Fruit fly (Drosophila melanogaster) whole organism, embryonic: ENCODE measurements around the gene Bmcp.

Experiments used
- B-H2 ChIP-seq: fragments of 200-800 bp; sonication (Bioruptor generic); optimal IDR thresholded peaks from 2 replicates; lab custom pipeline; 2018; ENCODE audit warnings: missing biosample characterization, mild to moderate bottlenecking, missing genetic modification characterization
- BEAF-32 ChIP-seq: fragments of 200-800 bp; sonication (Bioruptor generic); optimal IDR thresholded peaks from 3 replicates; lab custom pipeline; 2017; ENCODE audit warnings: missing biosample characterization, missing genetic modification characterization, mild to moderate bottlenecking, moderate library complexity, missing genetic modification reagents
- CG11456 ChIP-seq: fragments of 200-800 bp; sonication (Bioruptor generic); IDR thresholded peaks from 3 replicates; pipeline ENCODE4 v1.3.6; 2022; ENCODE audit warnings: missing biosample characterization, missing genetic modification characterization
- CG12391 ChIP-seq: fragments of 200-800 bp; sonication (Bioruptor generic); optimal IDR thresholded peaks from 3 replicates; lab custom pipeline; 2018; ENCODE audit warnings: missing biosample characterization, mild to moderate bottlenecking, missing genetic modification characterization, moderate library complexity
- CG13287 ChIP-seq: fragments of 200-800 bp; sonication (Bioruptor generic); IDR thresholded peaks from 2 replicates; pipeline ENCODE4 v1.3.6; 2022; ENCODE audit warnings: missing biosample characterization, missing genetic modification characterization; ENCODE audit not compliant: partially characterized antibody
- CG15269 ChIP-seq: fragments of 200-800 bp; sonication (Bioruptor generic); optimal IDR thresholded peaks from 2 replicates; lab custom pipeline; 2018; ENCODE audit warnings: missing biosample characterization, mild to moderate bottlenecking, missing genetic modification characterization, moderate library complexity
- CG15696 ChIP-seq: fragments of 200-800 bp; sonication (Bioruptor generic); optimal IDR thresholded peaks from 2 replicates; lab custom pipeline; 2019; ENCODE audit warnings: missing biosample characterization, mild to moderate bottlenecking, missing genetic modification characterization, moderate library complexity
- CG1603 ChIP-seq: fragments of 200-800 bp; sonication (Bioruptor generic); optimal IDR thresholded peaks from 2 replicates; lab custom pipeline; 2019; ENCODE audit warnings: missing biosample characterization, mild to moderate bottlenecking, missing genetic modification characterization, moderate library complexity
- CG16815 ChIP-seq: fragments of 200-800 bp; sonication (Bioruptor generic); optimal IDR thresholded peaks from 3 replicates; lab custom pipeline; 2017; ENCODE audit warnings: missing biosample characterization, mild to moderate bottlenecking, missing genetic modification characterization
- CG18476 ChIP-seq: fragments of 200-800 bp; sonication (Bioruptor generic); optimal IDR thresholded peaks from 2 replicates; lab custom pipeline; 2016; ENCODE audit warnings: missing biosample characterization, mild to moderate bottlenecking, missing genetic modification characterization
- CG18619 ChIP-seq: fragments of 200-800 bp; sonication (Bioruptor generic); optimal IDR thresholded peaks from 3 replicates; lab custom pipeline; 2017; ENCODE audit warnings: missing biosample characterization, mild to moderate bottlenecking, missing genetic modification characterization
- CG31441 ChIP-seq: fragments of 200-800 bp; sonication (Bioruptor generic); IDR thresholded peaks from 2 replicates; pipeline ENCODE4 v1.3.6; 2022; ENCODE audit warnings: missing biosample characterization, missing genetic modification characterization
- CG3163 ChIP-seq: fragments of 200-800 bp; sonication (Bioruptor generic); optimal IDR thresholded peaks from 3 replicates; lab custom pipeline; 2016; ENCODE audit warnings: missing biosample characterization, missing genetic modification characterization
- CG33213 ChIP-seq: fragments of 200-800 bp; sonication (Bioruptor generic); optimal IDR thresholded peaks from 3 replicates; lab custom pipeline; 2016; ENCODE audit warnings: missing biosample characterization, missing genetic modification characterization
- CG4424 ChIP-seq: fragments of 200-800 bp; sonication (Bioruptor generic); optimal IDR thresholded peaks from 3 replicates; lab custom pipeline; 2016; ENCODE audit warnings: missing biosample characterization, missing genetic modification characterization
- CG4617 ChIP-seq: fragments of 200-800 bp; sonication (Bioruptor generic); optimal IDR thresholded peaks from 3 replicates; lab custom pipeline; 2016; ENCODE audit warnings: missing biosample characterization, missing genetic modification characterization, borderline replicate concordance
- CG6683 ChIP-seq: fragments of 200-800 bp; sonication (Bioruptor generic); optimal IDR thresholded peaks from 2 replicates; lab custom pipeline; 2017; ENCODE audit warnings: missing biosample characterization, mild to moderate bottlenecking, missing genetic modification characterization, missing genetic modification reagents
- CG6854 ChIP-seq: fragments of 200-800 bp; sonication (Bioruptor generic); optimal IDR thresholded peaks from 3 replicates; lab custom pipeline; 2017; ENCODE audit warnings: missing biosample characterization, mild to moderate bottlenecking, missing genetic modification characterization
- CG7963 ChIP-seq: fragments of 200-800 bp; sonication (Bioruptor generic); IDR thresholded peaks from 3 replicates; pipeline ENCODE4 v1.3.6; 2022; ENCODE audit warnings: missing biosample characterization, missing genetic modification characterization; ENCODE audit not compliant: partially characterized antibody
- CG8924 ChIP-seq: fragments of 200-800 bp; optimal IDR thresholded peaks from 3 replicates; lab custom pipeline; 2019; ENCODE audit warnings: missing biosample characterization, mild to moderate bottlenecking, missing genetic modification characterization, moderate library complexity
- CG9609 ChIP-seq: fragments of 200-800 bp; sonication (Bioruptor generic); optimal IDR thresholded peaks from 3 replicates; lab custom pipeline; 2016; ENCODE audit warnings: missing biosample characterization, missing genetic modification characterization
- CG9797 ChIP-seq: fragments of 200-800 bp; sonication (Bioruptor generic); optimal IDR thresholded peaks from 3 replicates; lab custom pipeline; 2018; ENCODE audit warnings: missing biosample characterization, mild to moderate bottlenecking, missing genetic modification characterization
- CoRest ChIP-seq: fragments of 200-800 bp; sonication (Bioruptor generic); optimal IDR thresholded peaks from 3 replicates; lab custom pipeline; 2018; ENCODE audit warnings: missing biosample characterization, mild to moderate bottlenecking, missing genetic modification characterization, moderate library complexity
- Gug ChIP-seq: fragments of 200-800 bp; sonication (Bioruptor generic); IDR thresholded peaks from 4 replicates; pipeline ENCODE4 v1.3.6; 2022; ENCODE audit warnings: missing biosample characterization, missing genetic modification characterization
- Jarid2 ChIP-seq: fragments of 200-800 bp; sonication (Bioruptor generic); optimal IDR thresholded peaks from 3 replicates; lab custom pipeline; 2017; ENCODE audit warnings: mild to moderate bottlenecking, missing biosample characterization, missing genetic modification reagents, missing genetic modification characterization
- Med ChIP-seq: fragments of 200-800 bp; sonication (Bioruptor generic); peaks from one replicate; lab custom pipeline; 2016; ENCODE audit warnings: missing biosample characterization, missing genetic modification characterization, mild to moderate bottlenecking, inconsistent platforms, moderate library complexity
- NfI ChIP-seq: fragments of 200-800 bp; sonication (Bioruptor generic); optimal IDR thresholded peaks from 3 replicates; lab custom pipeline; 2018; ENCODE audit warnings: missing biosample characterization, mild to moderate bottlenecking, missing genetic modification characterization, moderate library complexity
- Pdp1 ChIP-seq, 2 experiments: fragments of 200-800 bp; sonication (Bioruptor generic); optimal IDR thresholded peaks; 3 replicates each; lab custom pipeline; 2016; ENCODE audit warnings: missing biosample characterization in 2 of 2, missing genetic modification characterization in 2 of 2, mild to moderate bottlenecking in 1 of 2, moderate library complexity in 1 of 2
- Xrp1 ChIP-seq: fragments of 200-800 bp; sonication (Bioruptor generic); IDR thresholded peaks from 2 replicates; pipeline ENCODE4 v1.3.6; 2022; ENCODE audit warnings: missing biosample characterization, missing genetic modification characterization
- al ChIP-seq: fragments of 200-800 bp; sonication (Bioruptor generic); IDR thresholded peaks from 2 replicates; pipeline ENCODE4 v1.3.6; 2022; ENCODE audit warnings: missing biosample characterization, missing genetic modification characterization
- amos ChIP-seq: fragments of 200-800 bp; sonication (Bioruptor generic); IDR thresholded peaks from 2 replicates; pipeline ENCODE4 v1.3.6; 2022; ENCODE audit warnings: missing biosample characterization, missing genetic modification characterization; ENCODE audit not compliant: partially characterized antibody
- chinmo ChIP-seq: fragments of 200-800 bp; sonication (Bioruptor generic); IDR thresholded peaks from 4 replicates; pipeline ENCODE4 v1.3.6; 2022; ENCODE audit warnings: missing biosample characterization, missing genetic modification characterization; ENCODE audit not compliant: partially characterized antibody
- chm ChIP-seq: fragments of 200-800 bp; sonication (Bioruptor generic); IDR thresholded peaks from 2 replicates; pipeline ENCODE4 v1.3.6; 2022; ENCODE audit warnings: missing biosample characterization, missing genetic modification characterization
- ci ChIP-seq: fragments of 200-800 bp; sonication (Bioruptor generic); IDR thresholded peaks from 3 replicates; pipeline ENCODE4 v1.3.6; 2022; ENCODE audit warnings: missing biosample characterization, missing genetic modification characterization
- fd3F ChIP-seq: fragments of 200-800 bp; sonication (Bioruptor generic); optimal IDR thresholded peaks from 2 replicates; lab custom pipeline; 2018; ENCODE audit warnings: missing biosample characterization, mild to moderate bottlenecking, missing genetic modification characterization, moderate library complexity
- grau ChIP-seq: fragments of 200-800 bp; optimal IDR thresholded peaks from 3 replicates; lab custom pipeline; 2019; ENCODE audit warnings: missing biosample characterization, mild to moderate bottlenecking, missing genetic modification characterization, moderate library complexity
- hkb ChIP-seq, 2 experiments: fragments of 200-800 bp in 1 of 2; fragments of >200 bp in 1 of 2; sonication (Bioruptor generic) in 1 of 2; IDR thresholded peaks in 1 of 2; optimal IDR thresholded peaks in 1 of 2; 2 replicates each; pipeline versions ENCODE4 v1.3.6 to Lab custom; 2017 to 2022; ENCODE audit warnings: missing biosample characterization in 1 of 2, missing genetic modification characterization in 1 of 2
- kah ChIP-seq: fragments of 200-800 bp; sonication (Bioruptor generic); optimal IDR thresholded peaks from 2 replicates; lab custom pipeline; 2018; ENCODE audit warnings: missing biosample characterization, mild to moderate bottlenecking, missing genetic modification characterization
- nau ChIP-seq: fragments of 200-800 bp; sonication (Bioruptor generic); optimal IDR thresholded peaks from 3 replicates; lab custom pipeline; 2017; ENCODE audit warnings: missing biosample characterization, mild to moderate bottlenecking, missing genetic modification characterization, missing genetic modification reagents
- nmo ChIP-seq: fragments of 200-800 bp; sonication (Bioruptor generic); optimal IDR thresholded peaks from 2 replicates; lab custom pipeline; 2018; ENCODE audit warnings: missing biosample characterization, mild to moderate bottlenecking, missing genetic modification characterization, moderate library complexity
- pzg ChIP-seq: fragments of 200-800 bp; sonication (Bioruptor generic); optimal IDR thresholded peaks from 3 replicates; lab custom pipeline; 2018; ENCODE audit warnings: missing biosample characterization, mild to moderate bottlenecking, missing genetic modification characterization, moderate library complexity
- scrt ChIP-seq: fragments of 200-800 bp; sonication (Bioruptor generic); optimal IDR thresholded peaks from 2 replicates; lab custom pipeline; 2018; ENCODE audit warnings: missing biosample characterization, mild to moderate bottlenecking, missing genetic modification characterization, moderate library complexity
- sd ChIP-seq: fragments of 200-800 bp; sonication (Bioruptor generic); optimal IDR thresholded peaks from 3 replicates; lab custom pipeline; 2018; ENCODE audit warnings: missing biosample characterization, mild to moderate bottlenecking, missing genetic modification characterization, moderate library complexity
- sna ChIP-seq: fragments of 200-800 bp; sonication (Bioruptor generic); IDR thresholded peaks from 2 replicates; pipeline ENCODE4 v1.3.6; 2022; ENCODE audit warnings: missing biosample characterization, missing genetic modification characterization; ENCODE audit not compliant: partially characterized antibody
- unc-4 ChIP-seq: fragments of 200-800 bp; sonication (Bioruptor generic); IDR thresholded peaks from 2 replicates; pipeline ENCODE4 v1.3.6; 2022; ENCODE audit warnings: missing biosample characterization, missing genetic modification characterization; ENCODE audit not compliant: partially characterized antibody
- unpg ChIP-seq: fragments of 200-800 bp; sonication (Bioruptor generic); optimal IDR thresholded peaks from 3 replicates; lab custom pipeline; 2018; ENCODE audit warnings: missing biosample characterization, mild to moderate bottlenecking, missing genetic modification characterization, moderate library complexity
- vvl ChIP-seq: fragments of 200-800 bp; sonication (Bioruptor generic); IDR thresholded peaks from 2 replicates; pipeline ENCODE4 v1.3.6; 2022; ENCODE audit warnings: missing biosample characterization, missing genetic modification characterization
- wdn ChIP-seq: fragments of 200-800 bp; sonication (Bioruptor generic); IDR thresholded peaks from 2 replicates; pipeline ENCODE4 v1.3.6; 2022; ENCODE audit warnings: missing biosample characterization, missing genetic modification characterization

Bmcp gene

dm6 chr3L:11720780-11721179 lies at the start of gene Bmcp:
Gene Bmcp (plus strand): TSS chr3L:11720934.
- TF ChIP-seq Jarid2 (GFP tag; lab: Kevin White, UChicago) (no peak), kah (GFP tag; lab: Kevin White, UChicago) (peak; percentile 96), amos (GFP tag; lab: Robert Waterston, UW) (0 out of 2 replicates have a peak, but pooled peaks have one; percentile 7), Gug (GFP tag; lab: Robert Waterston, UW) (no peak), CG12391 (peak; percentile 10), B-H2 (GFP tag; lab: Kevin White, UChicago) (peak; percentile 27), Xrp1 (GFP tag; lab: Robert Waterston, UW) (no peak), CG15269 (peak; percentile 12), chm (GFP tag; lab: Robert Waterston, UW) (no peak), unc-4 (GFP tag; lab: Robert Waterston, UW) (peak; percentile 37; the same call in 1 of the 2 replicates), nau (peak; percentile 18), pzg (peak; percentile 65), Pdp1 (GFP tag; optimal IDR thresholded peaks at IDR 0.05; lab: Kevin White, UChicago) (peak in 1 of 2 experiments; percentile 90), CG1603 (tag; lab: Kevin White, UChicago) (peak; percentile 46), Med (GFP tag; lab: Kevin White, UChicago) (peak; percentile 71), CG33213 (GFP tag; lab: Kevin White, UChicago) (peak; percentile 26), ci (GFP tag; lab: Robert Waterston, UW) (peak; percentile 33; the same call in 1 of the 3 replicates), CG4424 (no peak), wdn (GFP tag; lab: Robert Waterston, UW) (no peak), BEAF-32 (GFP tag; lab: Kevin White, UChicago) (peak; percentile 26), CG13287 (GFP tag; lab: Robert Waterston, UW) (peak; percentile 48; the same call in 1 of the 2 replicates), CG6854 (no peak), NfI (GFP tag; lab: Kevin White, UChicago) (peak; percentile 51), chinmo (GFP tag; lab: Robert Waterston, UW) (0 out of 4 replicates have a peak, but pooled peaks have one; percentile 13), CoRest (peak; percentile 35), CG15696 (no peak), CG8924 (tag; lab: Kevin White, UChicago) (no peak), sna (GFP tag; lab: Robert Waterston, UW) (0 out of 2 replicates have a peak, but pooled peaks have one; percentile 30), CG9609 (GFP tag; lab: Kevin White, UChicago) (no peak), CG6683 (GFP tag; lab: Kevin White, UChicago) (no peak), al (GFP tag; lab: Robert Waterston, UW) (no peak), hkb (optimal IDR thresholded peaks at IDR 0.05; lab: Kevin White, UChicago) (no peak), hkb (GFP tag; IDR thresholded peaks at IDR 0.05; lab: Robert Waterston, UW) (no peak), grau (tag; lab: Kevin White, UChicago) (peak; percentile 20), vvl (GFP tag; lab: Robert Waterston, UW) (peak; percentile 26; the same call in 1 of the 2 replicates), CG31441 (GFP tag; lab: Robert Waterston, UW) (peak; percentile 33; the same call in 1 of the 2 replicates), fd3F (GFP tag; lab: Kevin White, UChicago) (no peak), CG18476 (GFP tag; lab: Kevin White, UChicago) (no peak), CG7963 (GFP tag; lab: Robert Waterston, UW) (no peak), scrt (GFP tag; lab: Kevin White, UChicago) (peak; percentile 81), CG9797 (GFP tag; lab: Kevin White, UChicago) (peak; percentile 79), sd (tag; lab: Kevin White, UChicago) (no peak), CG4617 (GFP tag; lab: Kevin White, UChicago) (peak; percentile 42), CG11456 (GFP tag; lab: Robert Waterston, UW) (no peak), CG16815 (GFP tag; lab: Kevin White, UChicago) (no peak), CG3163 (GFP tag; lab: Kevin White, UChicago) (no peak), nmo (GFP tag; lab: Kevin White, UChicago) (peak; percentile 3), unpg (GFP tag; lab: Kevin White, UChicago) (peak; percentile 7), CG18619 (GFP tag; lab: Kevin White, UChicago) (peak; percentile 1)
